Fruit fly (Drosophila melanogaster) whole organism, embryonic: ENCODE data around the gene CG13924.

Source experiments
- Abd-B ChIP-seq: fragments of 200-800 bp; sonication (Bioruptor generic); optimal IDR thresholded peaks from 2 replicates; lab custom pipeline; 2018; ENCODE audit warnings: missing biosample characterization, mild to moderate bottlenecking, missing genetic modification characterization, moderate library complexity
- Ada2b ChIP-seq: fragments of 200-800 bp; sonication (Bioruptor generic); IDR thresholded peaks from 2 replicates; pipeline ENCODE4 v1.3.6; 2022; ENCODE audit warnings: missing biosample characterization, missing genetic modification characterization
- Aef1 ChIP-seq: fragments of 200-800 bp; sonication (Bioruptor generic); IDR thresholded peaks from 3 replicates; pipeline ENCODE4 v1.3.6; 2022; ENCODE audit warnings: missing biosample characterization, missing genetic modification characterization
- CG10147 ChIP-seq: fragments of 200-800 bp; sonication (Bioruptor generic); optimal IDR thresholded peaks from 2 replicates; lab custom pipeline; 2019; ENCODE audit warnings: missing biosample characterization, mild to moderate bottlenecking, missing genetic modification characterization, moderate library complexity
- CG10366 ChIP-seq: fragments of 200-800 bp; sonication (Bioruptor generic); IDR thresholded peaks from 2 replicates; pipeline ENCODE4 v1.3.6; 2022; ENCODE audit warnings: missing biosample characterization, missing genetic modification characterization
- CG12104 ChIP-seq: fragments of 200-800 bp; sonication (Bioruptor generic); optimal IDR thresholded peaks from 3 replicates; lab custom pipeline; 2016; ENCODE audit warnings: missing biosample characterization, missing genetic modification characterization
- CG14667 ChIP-seq: fragments of 200-800 bp; sonication (Bioruptor generic); IDR thresholded peaks from 2 replicates; pipeline ENCODE4 v1.3.6; 2022; ENCODE audit warnings: missing biosample characterization, missing genetic modification characterization
- CG1529 ChIP-seq: fragments of 200-800 bp; sonication (Bioruptor generic); optimal IDR thresholded peaks from 3 replicates; lab custom pipeline; 2018; ENCODE audit warnings: missing biosample characterization, missing genetic modification characterization
- CG15479 ChIP-seq: fragments of 200-800 bp; sonication (Bioruptor generic); optimal IDR thresholded peaks from 3 replicates; lab custom pipeline; 2019; ENCODE audit warnings: missing biosample characterization, mild to moderate bottlenecking, missing genetic modification characterization, moderate library complexity
- CG16813 ChIP-seq: fragments of 200-800 bp; sonication (Bioruptor generic); IDR thresholded peaks from 3 replicates; pipeline ENCODE4 v1.3.6; 2022; ENCODE audit warnings: missing biosample characterization, missing genetic modification characterization; ENCODE audit not compliant: partially characterized antibody
- CG2712 ChIP-seq: fragments of 200-800 bp; optimal IDR thresholded peaks from 3 replicates; lab custom pipeline; 2019; ENCODE audit warnings: missing biosample characterization, mild to moderate bottlenecking, missing genetic modification characterization, moderate library complexity
- CG30020 ChIP-seq: fragments of 200-800 bp; optimal IDR thresholded peaks from 2 replicates; lab custom pipeline; 2019; ENCODE audit warnings: missing biosample characterization, mild to moderate bottlenecking, missing genetic modification characterization, moderate library complexity
- CG31441 ChIP-seq: fragments of 200-800 bp; sonication (Bioruptor generic); IDR thresholded peaks from 2 replicates; pipeline ENCODE4 v1.3.6; 2022; ENCODE audit warnings: missing biosample characterization, missing genetic modification characterization
- CG32767 ChIP-seq: fragments of 200-800 bp; sonication (Bioruptor generic); IDR thresholded peaks from 2 replicates; pipeline ENCODE4 v1.3.6; 2022; ENCODE audit warnings: missing biosample characterization, missing genetic modification characterization
- CG3726 ChIP-seq: fragments of 200-800 bp; sonication (Bioruptor generic); IDR thresholded peaks from 3 replicates; pipeline ENCODE4, ENCODE4 v1.3.6; 2022; ENCODE audit warnings: missing biosample characterization, missing genetic modification characterization
- CG3995 ChIP-seq: fragments of 200-800 bp; sonication (Bioruptor generic); optimal IDR thresholded peaks from 3 replicates; lab custom pipeline; 2016; ENCODE audit warnings: missing biosample characterization, missing genetic modification characterization
- CG8290 ChIP-seq, 3 experiments: fragments of 200-800 bp; sonication (Bioruptor generic); optimal IDR thresholded peaks; 2 replicates each; lab custom pipeline; 2016 to 2019; ENCODE audit warnings: missing biosample characterization in 3 of 3, missing genetic modification characterization in 3 of 3, mild to moderate bottlenecking in 2 of 3, moderate library complexity in 1 of 3
- CG9215 ChIP-seq: fragments of 200-800 bp; sonication (Bioruptor generic); IDR thresholded peaks from 2 replicates; pipeline ENCODE4 v1.3.6; 2022; ENCODE audit warnings: missing biosample characterization, missing genetic modification characterization
- D19B ChIP-seq: fragments of 200-800 bp; sonication (Bioruptor generic); optimal IDR thresholded peaks from 2 replicates; lab custom pipeline; 2017; ENCODE audit warnings: missing biosample characterization, mild to moderate bottlenecking, missing genetic modification characterization
- Dip2 ChIP-seq: fragments of 200-800 bp; sonication (Bioruptor generic); IDR thresholded peaks from 2 replicates; pipeline ENCODE4 v1.3.6; 2022; ENCODE audit warnings: missing biosample characterization, missing genetic modification characterization
- Doc2 ChIP-seq: fragments of 200-800 bp; sonication (Bioruptor generic); IDR thresholded peaks from 2 replicates; pipeline ENCODE4 v1.3.6; 2022; ENCODE audit warnings: missing biosample characterization, missing genetic modification characterization
- Hmr ChIP-seq: fragments of 200-800 bp; sonication (Bioruptor generic); optimal IDR thresholded peaks from 3 replicates; lab custom pipeline; 2017; ENCODE audit warnings: mild to moderate bottlenecking, missing biosample characterization, missing genetic modification reagents, missing genetic modification characterization
- Hmx ChIP-seq: fragments of 200-800 bp; sonication (Bioruptor generic); optimal IDR thresholded peaks from 2 replicates; lab custom pipeline; 2016; ENCODE audit warnings: missing biosample characterization, missing genetic modification characterization
- Hr78 ChIP-seq, 2 experiments: fragments of 200-800 bp in 1 of 2; fragments of >200 bp in 1 of 2; sonication (Bioruptor generic) in 1 of 2; optimal IDR thresholded peaks; 2 replicates each; lab custom pipeline; 2017 to 2019; ENCODE audit warnings: missing biosample characterization in 2 of 2, missing genetic modification characterization in 2 of 2, mild to moderate bottlenecking in 1 of 2, moderate library complexity in 1 of 2
- NC2β ChIP-seq: fragments of 200-800 bp; sonication (Bioruptor generic); optimal IDR thresholded peaks from 2 replicates; lab custom pipeline; 2016; ENCODE audit warnings: missing biosample characterization, missing genetic modification characterization
- Rfx ChIP-seq: fragments of 200-800 bp; sonication (Bioruptor generic); IDR thresholded peaks from 2 replicates; pipeline ENCODE4 v1.3.6; 2022; ENCODE audit warnings: missing biosample characterization, missing genetic modification characterization
- Scr ChIP-seq: fragments of 200-800 bp; sonication (Bioruptor generic); IDR thresholded peaks from 2 replicates; pipeline ENCODE4 v1.3.6; 2022; ENCODE audit warnings: missing biosample characterization, missing genetic modification characterization; ENCODE audit not compliant: partially characterized antibody
- Six4 ChIP-seq: fragments of 200-800 bp; sonication (Bioruptor generic); optimal IDR thresholded peaks from 2 replicates; lab custom pipeline; 2016; ENCODE audit warnings: missing biosample characterization, missing genetic modification characterization
- Trl ChIP-seq, 3 experiments: fragments of >200 bp in 2 of 3; fragments of 200-800 bp in 1 of 3; sonication (Bioruptor generic) in 1 of 3; optimal IDR thresholded peaks; 2 replicates in 1 of 3; 3 replicates in 2 of 3; lab custom pipeline; 2016 to 2017; ENCODE audit warnings: missing biosample characterization in 1 of 3, missing genetic modification characterization in 1 of 3
- ab ChIP-seq: fragments of 200-800 bp; sonication (Bioruptor generic); optimal IDR thresholded peaks from 2 replicates; lab custom pipeline; 2016; ENCODE audit warnings: missing biosample characterization, missing genetic modification characterization
- ap ChIP-seq: fragments of 200-800 bp; sonication (Bioruptor generic); IDR thresholded peaks from 2 replicates; pipeline ENCODE4 v1.3.6; 2022; ENCODE audit warnings: missing biosample characterization, missing genetic modification characterization
- bcd ChIP-seq: fragments of 200-800 bp; sonication (Bioruptor generic); optimal IDR thresholded peaks from 2 replicates; lab custom pipeline; 2017; ENCODE audit warnings: missing biosample characterization, mild to moderate bottlenecking, missing genetic modification characterization
- bsh ChIP-seq, 2 experiments: fragments of 200-800 bp; sonication (Bioruptor generic); optimal IDR thresholded peaks; 2 replicates each; lab custom pipeline; 2017 to 2018; ENCODE audit warnings: mild to moderate bottlenecking in 2 of 2, missing biosample characterization in 2 of 2, missing genetic modification characterization in 2 of 2, moderate library complexity in 1 of 2
- corto ChIP-seq: fragments of 200-800 bp; sonication (Bioruptor generic); optimal IDR thresholded peaks from 2 replicates; lab custom pipeline; 2016; ENCODE audit warnings: missing biosample characterization, mild to moderate bottlenecking, missing genetic modification characterization, moderate library complexity
- cwo ChIP-seq: fragments of 200-800 bp; sonication (Bioruptor generic); optimal IDR thresholded peaks from 3 replicates; lab custom pipeline; 2017; ENCODE audit warnings: missing biosample characterization, missing genetic modification characterization, mild to moderate bottlenecking, moderate library complexity, missing genetic modification reagents
- dm ChIP-seq: fragments of 200-800 bp; sonication (Bioruptor generic); optimal IDR thresholded peaks from 3 replicates; lab custom pipeline; 2016; ENCODE audit warnings: missing biosample characterization, missing genetic modification characterization
- h ChIP-seq: fragments of >200 bp; optimal IDR thresholded peaks from 2 replicates; lab custom pipeline; 2017
- lilli ChIP-seq: fragments of 200-800 bp; sonication (Bioruptor generic); optimal IDR thresholded peaks from 3 replicates; lab custom pipeline; 2016; ENCODE audit warnings: missing biosample characterization, missing genetic modification characterization
- nerfin-2 ChIP-seq: fragments of 200-800 bp; sonication (Bioruptor generic); IDR thresholded peaks from 2 replicates; pipeline ENCODE4 v1.3.6; 2022; ENCODE audit warnings: missing biosample characterization, missing genetic modification characterization; ENCODE audit not compliant: partially characterized antibody
- psq ChIP-seq: fragments of 200-800 bp; sonication (Bioruptor generic); optimal IDR thresholded peaks from 2 replicates; lab custom pipeline; 2017; ENCODE audit warnings: missing biosample characterization, missing genetic modification characterization
- ranshi ChIP-seq: fragments of 200-800 bp; sonication (Bioruptor generic); IDR thresholded peaks from 2 replicates; pipeline ENCODE4 v1.3.6; 2022; ENCODE audit warnings: missing biosample characterization, missing genetic modification characterization
- row ChIP-seq: fragments of 200-800 bp; sonication (Bioruptor generic); IDR thresholded peaks from 3 replicates; pipeline ENCODE4 v1.3.6; 2022; ENCODE audit warnings: missing biosample characterization, missing genetic modification characterization
- salm ChIP-seq: fragments of 200-800 bp; sonication (Bioruptor generic); optimal IDR thresholded peaks from 2 replicates; lab custom pipeline; 2018; ENCODE audit warnings: missing biosample characterization, mild to moderate bottlenecking, missing genetic modification characterization
- shn ChIP-seq: fragments of 200-800 bp; sonication (Bioruptor generic); optimal IDR thresholded peaks from 3 replicates; lab custom pipeline; 2016; ENCODE audit warnings: missing biosample characterization, missing genetic modification characterization
- sna ChIP-seq: fragments of 200-800 bp; sonication (Bioruptor generic); IDR thresholded peaks from 2 replicates; pipeline ENCODE4 v1.3.6; 2022; ENCODE audit warnings: missing biosample characterization, missing genetic modification characterization; ENCODE audit not compliant: partially characterized antibody
- sob ChIP-seq: fragments of 200-800 bp; sonication (Bioruptor generic); IDR thresholded peaks from 2 replicates; pipeline ENCODE4 v1.3.6; 2022; ENCODE audit warnings: missing biosample characterization, missing genetic modification characterization
- usp ChIP-seq: fragments of >200 bp; optimal IDR thresholded peaks from 2 replicates; lab custom pipeline; 2017; ENCODE audit warnings: missing biosample characterization, missing genetic modification characterization
- vfl ChIP-seq: fragments of 200-800 bp; sonication (Bioruptor generic); optimal IDR thresholded peaks from 2 replicates; lab custom pipeline; 2016; ENCODE audit warnings: missing biosample characterization, missing genetic modification characterization
- vvl ChIP-seq: fragments of 200-800 bp; sonication (Bioruptor generic); IDR thresholded peaks from 2 replicates; pipeline ENCODE4 v1.3.6; 2022; ENCODE audit warnings: missing biosample characterization, missing genetic modification characterization
- wdn ChIP-seq: fragments of 200-800 bp; sonication (Bioruptor generic); IDR thresholded peaks from 2 replicates; pipeline ENCODE4 v1.3.6; 2022; ENCODE audit warnings: missing biosample characterization, missing genetic modification characterization

Gene CG13924

dm6 chr3L:1886125-1886544 lies 16.3 kb downstream of the CG13924 start (continued):
- TF ChIP-seq sna (GFP tag; lab: Robert Waterston, UW) (no peak), dm (GFP tag; lab: Kevin White, UChicago) (peak; percentile 55), CG12104 (GFP tag; lab: Kevin White, UChicago) (peak; percentile 55), Trl (optimal IDR thresholded peaks at IDR 0.05; lab: Kevin White, UChicago) (no peak), Trl (GFP tag; optimal IDR thresholded peaks at IDR 0.05; lab: Kevin White, UChicago) (peak; percentile 86), vfl (no peak), CG2712 (tag; lab: Kevin White, UChicago) (peak; percentile 91), Dip2 (no peak), wdn (GFP tag; lab: Robert Waterston, UW) (peak; percentile 38; the same call in 1 of the 2 replicates), CG10366 (peak; percentile 88), Rfx (GFP tag; lab: Robert Waterston, UW) (peak; percentile 51; the same call in 1 of the 2 replicates), CG14667 (GFP tag; lab: Robert Waterston, UW) (peak; percentile 75), CG1529 (peak; percentile 81), Six4 (GFP tag; lab: Kevin White, UChicago) (peak; percentile 72), Aef1 (peak; percentile 71), D19B (no peak), lilli (GFP tag; lab: Kevin White, UChicago) (peak; percentile 67), CG9215 (GFP tag; lab: Robert Waterston, UW) (no peak; the same call in 1 of the 2 replicates), sob (GFP tag; lab: Robert Waterston, UW) (peak; percentile 73; the same call in 1 of the 2 replicates), vvl (peak; percentile 90), CG16813 (GFP tag; lab: Robert Waterston, UW) (no peak), Abd-B (peak; percentile 81), corto (GFP tag; lab: Kevin White, UChicago) (peak; percentile 82), bcd (GFP tag; lab: Kevin White, UChicago) (peak; percentile 72), ap (peak; percentile 87), shn (peak; percentile 64), CG10147 (GFP tag; lab: Kevin White, UChicago) (no peak), Hmr (GFP tag; lab: Kevin White, UChicago) (no peak), CG15479 (GFP tag; lab: Kevin White, UChicago) (peak; percentile 72), CG31441 (GFP tag; lab: Robert Waterston, UW) (peak; percentile 92), ranshi (peak; percentile 79), CG8290 (GFP tag; optimal IDR thresholded peaks at IDR 0.05; lab: Kevin White, UChicago) (peak; percentile 73), CG8290 (tag; optimal IDR thresholded peaks at IDR 0.05; lab: Kevin White, UChicago) (peak in 1 of 2 experiments; percentile 87), salm (tag; lab: Kevin White, UChicago) (peak; percentile 69), CG30020 (peak; percentile 34), row (GFP tag; lab: Robert Waterston, UW) (peak; percentile 81), Doc2 (GFP tag; lab: Robert Waterston, UW) (no peak), CG3995 (GFP tag; lab: Kevin White, UChicago) (no peak), Ada2b (GFP tag; lab: Robert Waterston, UW) (peak; percentile 82), Hmx (GFP tag; lab: Kevin White, UChicago) (no peak), ab (no peak), Scr (no peak), usp (GFP tag; lab: Kevin White, UChicago) (no peak), CG3726 (GFP tag; lab: Robert Waterston, UW) (peak; percentile 77; the same call in 2 of the 3 replicates), CG32767 (GFP tag; lab: Robert Waterston, UW) (peak; percentile 80), cwo (GFP tag; lab: Kevin White, UChicago) (peak; percentile 41), psq (GFP tag; lab: Kevin White, UChicago) (peak; percentile 50), NC2β (GFP tag; lab: Kevin White, UChicago) (peak; percentile 83), bsh (GFP tag; optimal IDR thresholded peaks at IDR 0.05; lab: Kevin White, UChicago) (peak; percentile 86 to 92), Hr78 (GFP tag; optimal IDR thresholded peaks at IDR 0.05; lab: Kevin White, UChicago) (peak in 1 of 2 experiments; percentile 31), h (lab: Kevin White, UChicago) (no peak), nerfin-2 (GFP tag; lab: Robert Waterston, UW) (no peak)
